Worm (Caenorhabditis elegans) whole organism, young adult: Measurements from ENCODE around the gene chil-12.

Experiments
- F52B5.7 ChIP-seq: sonication (generic microtip); optimal IDR thresholded peaks from 2 replicates; lab custom pipeline; 2016; ENCODE audit warnings: mild to moderate bottlenecking, missing genetic modification characterization, missing compliant biosample characterization
- F55B11.4 ChIP-seq: sonication (generic microtip); optimal IDR thresholded peaks from 2 replicates; lab custom pipeline; 2016; ENCODE audit warnings: missing compliant biosample characterization, missing genetic modification characterization, borderline replicate concordance; ENCODE audit not compliant: insufficient read depth
- dox-1 ChIP-seq: fragments of 200-800 bp; sonication (Bioruptor generic); IDR thresholded peaks from 2 replicates; pipeline ENCODE4 v1.3.6; 2022; ENCODE audit warnings: missing genetic modification reagents, missing genetic modification characterization, missing compliant biosample characterization
- madf-6 ChIP-seq: fragments of 200-800 bp; sonication (Bioruptor generic); IDR thresholded peaks from 2 replicates; pipeline ENCODE4 v1.3.6; 2022; ENCODE audit warnings: missing genetic modification reagents, missing genetic modification characterization, missing compliant biosample characterization
- mcd-1 ChIP-seq: fragments of 200-800 bp; sonication (Bioruptor generic); IDR thresholded peaks from 2 replicates; pipeline ENCODE4 v1.3.6; 2022; ENCODE audit warnings: missing genetic modification reagents, missing genetic modification characterization, missing compliant biosample characterization
- unc-62 ChIP-seq: fragments of 150-350 bp; optimal IDR thresholded peaks from 2 replicates; lab custom pipeline; 2014; ENCODE audit warnings: missing biosample characterization, missing genetic modification reagents, missing genetic modification characterization

- TF ChIP-seq F55B11.4 (tag; lab: Kevin White, UChicago) (no peak), mcd-1 (no peak), madf-6 (GFP tag; lab: Robert Waterston, UW) (no peak), dox-1 (GFP tag; lab: Robert Waterston, UW) (no peak), unc-62 (no peak), F52B5.7 (tag; lab: Kevin White, UChicago) (no peak)
Measured at ce11 chrV:15244456-15244855, 3.1 kb downstream of the chil-12 start, which contains the start of gene kin-30.
